Fruit fly (Drosophila melanogaster) whole organism, adult: ENCODE data around the gene CG11598.

Source experiments
- CG11617 ChIP-seq: fragments of 200-800 bp; sonication (Bioruptor generic); optimal IDR thresholded peaks from 2 replicates; lab custom pipeline; 2017; ENCODE audit warnings: mild to moderate bottlenecking, missing biosample characterization, missing genetic modification reagents, missing genetic modification characterization
- CG14711 ChIP-seq: fragments of 200-800 bp; sonication (Bioruptor generic); optimal IDR thresholded peaks from 2 replicates; lab custom pipeline; 2018; ENCODE audit warnings: missing biosample characterization, mild to moderate bottlenecking, missing genetic modification characterization, moderate library complexity
- CG33017 ChIP-seq: fragments of 200-800 bp; sonication (Bioruptor generic); optimal IDR thresholded peaks from 2 replicates; lab custom pipeline; 2018; ENCODE audit warnings: missing biosample characterization, mild to moderate bottlenecking, missing genetic modification characterization, moderate library complexity
- CG5204 ChIP-seq: fragments of 200-800 bp; sonication (Bioruptor generic); optimal IDR thresholded peaks from 2 replicates; lab custom pipeline; 2016; ENCODE audit warnings: missing biosample characterization, missing genetic modification characterization
- Hr96 ChIP-seq: fragments of 200-800 bp; sonication (Bioruptor generic); optimal IDR thresholded peaks from 2 replicates; lab custom pipeline; 2016; ENCODE audit warnings: missing biosample characterization, missing genetic modification characterization
- Mnt ChIP-seq: fragments of 200-800 bp; sonication (Bioruptor generic); optimal IDR thresholded peaks from 2 replicates; lab custom pipeline; 2016; ENCODE audit warnings: missing biosample characterization, mild to moderate bottlenecking, missing genetic modification characterization
- bab1 ChIP-seq: fragments of 200-800 bp; sonication (Bioruptor generic); optimal IDR thresholded peaks from 3 replicates; lab custom pipeline; 2019; ENCODE audit warnings: missing biosample characterization, mild to moderate bottlenecking, missing genetic modification characterization, moderate library complexity
- kay ChIP-seq: fragments of 200-800 bp; sonication (Bioruptor generic); peaks from one replicate; lab custom pipeline; 2016; ENCODE audit warnings: missing biosample characterization, missing genetic modification characterization, borderline replicate concordance
- pad ChIP-seq: fragments of 200-800 bp; sonication (Bioruptor generic); optimal IDR thresholded peaks from 3 replicates; lab custom pipeline; 2017; ENCODE audit warnings: missing biosample characterization, missing genetic modification characterization, mild to moderate bottlenecking, moderate library complexity, missing genetic modification reagents
- tj ChIP-seq: fragments of 200-800 bp; sonication (Bioruptor generic); optimal IDR thresholded peaks from 3 replicates; lab custom pipeline; 2017; ENCODE audit warnings: missing biosample characterization, mild to moderate bottlenecking, missing genetic modification characterization, moderate library complexity
- toe ChIP-seq: fragments of 200-800 bp; sonication (Bioruptor generic); optimal IDR thresholded peaks from 2 replicates; lab custom pipeline; 2016; ENCODE audit warnings: missing biosample characterization, missing genetic modification characterization

- TF ChIP-seq kay (GFP tag; lab: Kevin White, UChicago) (no peak), CG11617 (no peak), pad (no peak), Mnt (GFP tag; lab: Kevin White, UChicago) (no peak), CG14711 (tag; lab: Kevin White, UChicago) (no peak), bab1 (GFP tag; lab: Kevin White, UChicago) (no peak), Hr96 (GFP tag; lab: Kevin White, UChicago) (no peak), CG5204 (GFP tag; lab: Kevin White, UChicago) (no peak), CG33017 (tag; lab: Kevin White, UChicago) (no peak), toe (no peak), tj (no peak)
These were observed 14.6 kb downstream of the CG11598 start for dm6 chr3R:12649099-12650029.
